Worm (Caenorhabditis elegans): ENCODE results near the gene C16H3.3.
"Not testable (repeated sequence)": the region's sequence is repeated elsewhere in the genome, so short reads cannot be mapped to it uniquely, and the experiment has no call there.

- TF ChIP-seq unc-62 (GFP tag; optimal IDR thresholded peaks at IDR 0.05); nhr-28 (tag; optimal IDR thresholded peaks at IDR 0.05); ama-1 (optimal IDR thresholded peaks at IDR 0.05); nhr-11 (tag; optimal IDR thresholded peaks at IDR 0.05); ceh-9 (tag; optimal IDR thresholded peaks at IDR 0.05); ztf-4 (tag; optimal IDR thresholded peaks at IDR 0.05); nhr-43 (tag; optimal IDR thresholded peaks at IDR 0.05; ENCODE audit: poor library complexity, severe bottlenecking): not testable (repeated sequence)
Observed at ce11 chrX:17649380-17649779, 39.5 kb upstream of the C16H3.3 start, which contains the start of gene tmem-218.

All from whole organism, L3 larva.